Fruit fly (Drosophila melanogaster): ENCODE measurements around the gene Strip.
A peak's percentile ranks its signal among the peaks of the same experiment; 100 is the strongest.

Strip gene

dm6 chr3L:3303087-3303526, 25.6 kb downstream of the Strip start, which contains the start of gene CG14968:
CG14968 (minus strand) TSS chr3L:3303112.
- TF ChIP-seq ey (GFP tag; optimal IDR thresholded peaks at IDR 0.05) = peak; percentile 91
- TF ChIP-seq rgr (GFP tag; optimal IDR thresholded peaks at IDR 0.05) = peak; percentile 98
- TF ChIP-seq Dfd (GFP tag; optimal IDR thresholded peaks at IDR 0.05) = no peak
- TF ChIP-seq Jra (GFP tag; optimal IDR thresholded peaks at IDR 0.05) = peak; percentile 63
- TF ChIP-seq woc (GFP tag; optimal IDR thresholded peaks at IDR 0.05) = peak; percentile 78
- TF ChIP-seq Sp1 (GFP tag; optimal IDR thresholded peaks at IDR 0.05) = peak; percentile 98
- TF ChIP-seq Hr83 (GFP tag; optimal IDR thresholded peaks at IDR 0.05; ENCODE audit: poor library complexity, severe bottlenecking) = peak; percentile 83
- peak; percentile 92 for TF ChIP-seq fru (GFP tag; optimal IDR thresholded peaks at IDR 0.05)
- TF ChIP-seq sv (GFP tag; optimal IDR thresholded peaks at IDR 0.05) = peak; percentile 91
- TF ChIP-seq pan (optimal IDR thresholded peaks at IDR 0.05) = no peak
- peak; percentile 95 for TF ChIP-seq HLH106 (tag; optimal IDR thresholded peaks at IDR 0.05)
- peak; percentile 43 for TF ChIP-seq dsf (GFP tag; optimal IDR thresholded peaks at IDR 0.05; ENCODE audit: borderline replicate concordance)
- TF ChIP-seq Hnf4 (GFP tag; optimal IDR thresholded peaks at IDR 0.05) = peak; percentile 86
- TF ChIP-seq br (GFP tag; optimal IDR thresholded peaks at IDR 0.05) = peak; percentile 90
- peak; percentile 72 for TF ChIP-seq tai (GFP tag; optimal IDR thresholded peaks at IDR 0.05)
- TF ChIP-seq Vsx2 (GFP tag; optimal IDR thresholded peaks at IDR 0.05; ENCODE audit: partially characterized antibody) = no peak
- peak; percentile 96 for TF ChIP-seq sage (GFP tag; optimal IDR thresholded peaks at IDR 0.05)
- peak; percentile 85 for TF ChIP-seq CrebA (GFP tag; optimal IDR thresholded peaks at IDR 0.05; ENCODE audit: borderline replicate concordance)
- peak; percentile 70 for TF ChIP-seq Rel (GFP tag; optimal IDR thresholded peaks at IDR 0.05)
- peak; percentile 92 for TF ChIP-seq Rel (tag; optimal IDR thresholded peaks at IDR 0.05)
- no peak for TF ChIP-seq Hr78 (GFP tag; optimal IDR thresholded peaks at IDR 0.05)
- peak; percentile 99 for TF ChIP-seq h (GFP tag; optimal IDR thresholded peaks at IDR 0.05)
- TF ChIP-seq CG32264 (GFP tag; optimal IDR thresholded peaks at IDR 0.05) = peak; percentile 90
- peak; percentile 94 for TF ChIP-seq psq (GFP tag; optimal IDR thresholded peaks at IDR 0.05)
- peak; percentile 76 to 96 for TF ChIP-seq foxo (GFP tag; optimal IDR thresholded peaks at IDR 0.05)
- TF ChIP-seq dl (GFP tag; optimal IDR thresholded peaks at IDR 0.05; ENCODE audit: insufficient read depth in 1 of 2, partially characterized antibody in 2 of 2) = no peak
- no peak for TF ChIP-seq Dif (GFP tag; optimal IDR thresholded peaks at IDR 0.05; ENCODE audit: partially characterized antibody)
- peak; percentile 93 for TF ChIP-seq brk (GFP tag; optimal IDR thresholded peaks at IDR 0.05)
- peak; percentile 98 for TF ChIP-seq OdsH (GFP tag; optimal IDR thresholded peaks at IDR 0.05)
- TF ChIP-seq CG9705 (GFP tag; optimal IDR thresholded peaks at IDR 0.05) = peak; percentile 86
- TF ChIP-seq dmrt93B (GFP tag; optimal IDR thresholded peaks at IDR 0.05) = peak; percentile 92
- TF ChIP-seq GATAd (GFP tag; optimal IDR thresholded peaks at IDR 0.05) = peak; percentile 16
- no peak for TF ChIP-seq usp (GFP tag; optimal IDR thresholded peaks at IDR 0.05)
- peak; percentile 93 for TF ChIP-seq Myc (optimal IDR thresholded peaks at IDR 0.05)
- no peak for TF ChIP-seq jim (GFP tag; optimal IDR thresholded peaks at IDR 0.05)
- TF ChIP-seq lola (GFP tag; optimal IDR thresholded peaks at IDR 0.05) = no peak
- TF ChIP-seq Mio (GFP tag; optimal IDR thresholded peaks at IDR 0.05) = peak; percentile 26
- TF ChIP-seq Abd-B (GFP tag; optimal IDR thresholded peaks at IDR 0.05) = no peak
- TF ChIP-seq N (GFP tag; optimal IDR thresholded peaks at IDR 0.05) = no peak

dm6 chr3L:3301171-3301738, 27.4 kb downstream of the Strip start:
- TF ChIP-seq h (GFP tag; optimal IDR thresholded peaks at IDR 0.05) (peak; percentile 82), Rel (GFP tag; optimal IDR thresholded peaks at IDR 0.05) (no peak), Rel (tag; optimal IDR thresholded peaks at IDR 0.05) (peak; percentile 8), sage (GFP tag; optimal IDR thresholded peaks at IDR 0.05) (no peak), Sp1 (GFP tag; optimal IDR thresholded peaks at IDR 0.05) (peak; percentile 45), woc (GFP tag; optimal IDR thresholded peaks at IDR 0.05) (peak; percentile 14), Myc (optimal IDR thresholded peaks at IDR 0.05) (no peak), HLH106 (tag; optimal IDR thresholded peaks at IDR 0.05) (peak; percentile 40), Abd-B (GFP tag; optimal IDR thresholded peaks at IDR 0.05) (no peak), Vsx2 (GFP tag; optimal IDR thresholded peaks at IDR 0.05; ENCODE audit: partially characterized antibody) (no peak), psq (GFP tag; optimal IDR thresholded peaks at IDR 0.05) (peak; percentile 47), N (GFP tag; optimal IDR thresholded peaks at IDR 0.05) (no peak), jim (GFP tag; optimal IDR thresholded peaks at IDR 0.05) (no peak), usp (GFP tag; optimal IDR thresholded peaks at IDR 0.05) (no peak), Dfd (GFP tag; optimal IDR thresholded peaks at IDR 0.05) (no peak), Hr83 (GFP tag; optimal IDR thresholded peaks at IDR 0.05; ENCODE audit: poor library complexity, severe bottlenecking) (no peak), sv (GFP tag; optimal IDR thresholded peaks at IDR 0.05) (peak; percentile 86), foxo (GFP tag; optimal IDR thresholded peaks at IDR 0.05) (peak in 1 of 2 experiments; percentile 82), CrebA (GFP tag; optimal IDR thresholded peaks at IDR 0.05; ENCODE audit: borderline replicate concordance) (peak; percentile 61), tai (GFP tag; optimal IDR thresholded peaks at IDR 0.05) (peak; percentile 35), GATAd (GFP tag; optimal IDR thresholded peaks at IDR 0.05) (no peak), br (GFP tag; optimal IDR thresholded peaks at IDR 0.05) (peak; percentile 50), Mio (GFP tag; optimal IDR thresholded peaks at IDR 0.05) (no peak), dmrt93B (GFP tag; optimal IDR thresholded peaks at IDR 0.05) (no peak), pan (optimal IDR thresholded peaks at IDR 0.05) (no peak), Hnf4 (GFP tag; optimal IDR thresholded peaks at IDR 0.05) (peak; percentile 55), fru (GFP tag; optimal IDR thresholded peaks at IDR 0.05) (peak; percentile 77), dsf (GFP tag; optimal IDR thresholded peaks at IDR 0.05; ENCODE audit: borderline replicate concordance) (no peak), Hr78 (GFP tag; optimal IDR thresholded peaks at IDR 0.05) (no peak), Dif (GFP tag; optimal IDR thresholded peaks at IDR 0.05; ENCODE audit: partially characterized antibody) (no peak), OdsH (GFP tag; optimal IDR thresholded peaks at IDR 0.05) (peak; percentile 68), lola (GFP tag; optimal IDR thresholded peaks at IDR 0.05) (no peak), brk (GFP tag; optimal IDR thresholded peaks at IDR 0.05) (peak; percentile 32), ey (GFP tag; optimal IDR thresholded peaks at IDR 0.05) (peak; percentile 76), CG9705 (GFP tag; optimal IDR thresholded peaks at IDR 0.05) (no peak), CG32264 (GFP tag; optimal IDR thresholded peaks at IDR 0.05) (peak; percentile 13), rgr (GFP tag; optimal IDR thresholded peaks at IDR 0.05) (peak; percentile 79), Jra (GFP tag; optimal IDR thresholded peaks at IDR 0.05) (no peak), dl (GFP tag; optimal IDR thresholded peaks at IDR 0.05; ENCODE audit: insufficient read depth in 1 of 2, partially characterized antibody in 2 of 2) (no peak)

Data from whole organism, wandering third instar larva.